Worm (Caenorhabditis elegans): ENCODE measurements around the gene C47A4.1.

C47A4.1 gene

ce11 chrIV:13709069-13709640, 7.0 kb downstream of the C47A4.1 start:
- no peak for TF ChIP-seq dao-5 (tag; optimal IDR thresholded peaks at IDR 0.05)
- no peak for TF ChIP-seq him-1 (tag; optimal IDR thresholded peaks at IDR 0.05)
- TF ChIP-seq W03F9.2 (tag; optimal IDR thresholded peaks at IDR 0.05), result no peak

- TF ChIP-seq him-1 (tag; optimal IDR thresholded peaks at IDR 0.05) (no peak), W03F9.2 (tag; optimal IDR thresholded peaks at IDR 0.05) (no peak), dao-5 (tag; optimal IDR thresholded peaks at IDR 0.05) (no peak)
Measured at ce11 chrIV:13707894-13708293, 8.3 kb downstream of the C47A4.1 start.

ce11 chrIV:13703828-13704425, 12.3 kb downstream of the C47A4.1 start, which contains the start of gene tlp-1:
tlp-1 (minus strand) TSS chrIV:13704082.
- TF ChIP-seq dao-5 (tag; optimal IDR thresholded peaks at IDR 0.05), result no peak
- no peak for TF ChIP-seq him-1 (tag; optimal IDR thresholded peaks at IDR 0.05)
- no peak for TF ChIP-seq W03F9.2 (tag; optimal IDR thresholded peaks at IDR 0.05)

ce11 chrIV:13702681-13703080, 13.5 kb downstream of the C47A4.1 start:
- TF ChIP-seq W03F9.2 (tag; optimal IDR thresholded peaks at IDR 0.05), result no peak

- no peak for TF ChIP-seq him-1 (tag; optimal IDR thresholded peaks at IDR 0.05)
Measured at ce11 chrIV:13701472-13701871, 14.7 kb downstream of the C47A4.1 start.

- TF ChIP-seq him-1 (tag; optimal IDR thresholded peaks at IDR 0.05) (no peak), W03F9.2 (tag; optimal IDR thresholded peaks at IDR 0.05) (no peak), dao-5 (tag; optimal IDR thresholded peaks at IDR 0.05) (no peak)
Measured at ce11 chrIV:13700847-13701246, 15.3 kb downstream of the C47A4.1 start.

- TF ChIP-seq W03F9.2 (tag; optimal IDR thresholded peaks at IDR 0.05) (no peak), him-1 (tag; optimal IDR thresholded peaks at IDR 0.05) (no peak), dao-5 (tag; optimal IDR thresholded peaks at IDR 0.05) (no peak)
Measured at ce11 chrIV:13699384-13699788, 16.8 kb downstream of the C47A4.1 start.

- TF ChIP-seq him-1 (tag; optimal IDR thresholded peaks at IDR 0.05) (no peak), dao-5 (tag; optimal IDR thresholded peaks at IDR 0.05) (no peak), W03F9.2 (tag; optimal IDR thresholded peaks at IDR 0.05) (no peak)
Measured at ce11 chrIV:13698603-13699002, 17.6 kb downstream of the C47A4.1 start, which contains the start of gene T23G4.127. T23G4.127 (minus strand) TSS chrIV:13698703.

ce11 chrIV:13696900-13697299, 19.3 kb downstream of the C47A4.1 start:
- TF ChIP-seq W03F9.2 (tag; optimal IDR thresholded peaks at IDR 0.05) (no peak), dao-5 (tag; optimal IDR thresholded peaks at IDR 0.05) (no peak), him-1 (tag; optimal IDR thresholded peaks at IDR 0.05) (no peak)

- no peak for TF ChIP-seq him-1 (tag; optimal IDR thresholded peaks at IDR 0.05)
- no peak for TF ChIP-seq W03F9.2 (tag; optimal IDR thresholded peaks at IDR 0.05)
- TF ChIP-seq dao-5 (tag; optimal IDR thresholded peaks at IDR 0.05), result no peak
Measured at ce11 chrIV:13695720-13696364, 20.3 kb downstream of the C47A4.1 start.

ce11 chrIV:13695302-13695701, 20.9 kb downstream of the C47A4.1 start:
- TF ChIP-seq dao-5 (tag; optimal IDR thresholded peaks at IDR 0.05), result no peak
- TF ChIP-seq him-1 (tag; optimal IDR thresholded peaks at IDR 0.05), result no peak
- TF ChIP-seq W03F9.2 (tag; optimal IDR thresholded peaks at IDR 0.05), result no peak

- TF ChIP-seq dao-5 (tag; optimal IDR thresholded peaks at IDR 0.05) (no peak), him-1 (tag; optimal IDR thresholded peaks at IDR 0.05) (no peak), W03F9.2 (tag; optimal IDR thresholded peaks at IDR 0.05) (no peak)
Measured at ce11 chrIV:13694600-13694999, 21.6 kb downstream of the C47A4.1 start.

ce11 chrIV:13693976-13694375, 22.2 kb downstream of the C47A4.1 start:
- TF ChIP-seq him-1 (tag; optimal IDR thresholded peaks at IDR 0.05), result no peak
- TF ChIP-seq dao-5 (tag; optimal IDR thresholded peaks at IDR 0.05), result no peak
- TF ChIP-seq W03F9.2 (tag; optimal IDR thresholded peaks at IDR 0.05), result no peak

- TF ChIP-seq him-1 (tag; optimal IDR thresholded peaks at IDR 0.05) (no peak), W03F9.2 (tag; optimal IDR thresholded peaks at IDR 0.05) (no peak), dao-5 (tag; optimal IDR thresholded peaks at IDR 0.05) (no peak)
Measured at ce11 chrIV:13692522-13692921, 23.7 kb downstream of the C47A4.1 start.
